Worm (Caenorhabditis elegans): Measurements from ENCODE around the gene F35E12.10.
A peak's percentile ranks its signal among the peaks of the same experiment; 100 is the strongest.

The F35E12.10 gene

DNA sequence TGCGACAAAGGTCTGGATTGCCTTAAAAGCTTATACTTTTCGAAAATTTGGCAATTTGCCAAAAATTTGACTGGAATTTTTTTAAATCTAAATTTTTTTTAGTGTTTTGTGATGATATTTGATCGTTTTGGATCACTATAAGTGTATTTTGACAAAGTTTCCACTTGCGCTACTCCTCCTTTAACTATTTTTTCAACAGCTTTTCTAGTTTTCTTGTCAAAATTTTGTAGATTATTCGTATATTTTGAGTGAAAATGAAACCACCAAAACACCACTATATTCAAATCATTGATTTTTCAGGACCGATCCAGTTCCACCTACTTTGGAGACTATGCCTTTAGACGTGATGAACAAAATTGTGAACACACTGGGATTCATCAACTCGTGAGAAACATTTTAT, 23.0 kb downstream of the F35E12.10 start, which contains the start of gene fbxa-181:
Gene fbxa-181 (plus strand): TSS at position 301 of the 400 bp plus-strand sequence.
- no peak for TF ChIP-seq nhr-77 (tag; optimal IDR thresholded peaks at IDR 0.05)

DNA sequence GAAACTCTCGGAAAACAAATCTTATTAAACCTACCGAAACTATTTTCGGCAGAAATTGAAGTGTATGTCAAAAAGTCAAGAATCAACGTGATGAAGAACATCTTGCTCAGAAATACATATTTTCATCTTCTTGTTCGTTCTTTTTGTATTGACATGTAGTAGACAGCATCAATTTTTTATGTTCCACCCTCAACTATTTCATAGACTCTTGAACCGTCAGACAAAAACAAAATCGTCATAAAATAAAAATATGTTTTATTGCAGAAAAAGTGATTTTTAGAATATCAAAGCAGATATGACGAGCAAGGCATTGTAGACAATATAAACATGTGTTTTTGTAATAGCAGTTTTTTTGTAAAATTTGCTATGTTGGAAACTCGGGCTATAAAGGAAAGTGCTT, 23.8 kb downstream of the F35E12.10 start, which contains the start of gene F35E12.2:
Gene F35E12.2 (minus strand): TSS at position 101 of the 400 bp plus-strand sequence.
- no peak for TF ChIP-seq ces-1 (GFP tag; optimal IDR thresholded peaks at IDR 0.05)
- no peak for TF ChIP-seq fos-1 (tag; optimal IDR thresholded peaks at IDR 0.05)
- no peak for TF ChIP-seq snpc-4 (tag; optimal IDR thresholded peaks at IDR 0.05)
- no peak for TF ChIP-seq tag-97 (GFP tag; IDR thresholded peaks at IDR 0.05)
- no peak for TF ChIP-seq T26A8.4 (GFP tag; IDR thresholded peaks at IDR 0.05)
- TF ChIP-seq D1046.2 (GFP tag; IDR thresholded peaks at IDR 0.05), result no peak
- no peak for TF ChIP-seq saeg-2 (GFP tag; IDR thresholded peaks at IDR 0.05)
- TF ChIP-seq ztf-7 (tag; optimal IDR thresholded peaks at IDR 0.05), result no peak
- TF ChIP-seq mxl-3 (GFP tag; optimal IDR thresholded peaks at IDR 0.05), result no peak
- no peak for TF ChIP-seq ceh-20 (GFP tag; IDR thresholded peaks at IDR 0.05)
- TF ChIP-seq mep-1 (tag; optimal IDR thresholded peaks at IDR 0.05), result no peak
- no peak for TF ChIP-seq dmd-9 (GFP tag; IDR thresholded peaks at IDR 0.05)
- TF ChIP-seq egl-43 (GFP tag; IDR thresholded peaks at IDR 0.05), result no peak
- TF ChIP-seq php-3 (GFP tag; IDR thresholded peaks at IDR 0.05), result no peak

DNA sequence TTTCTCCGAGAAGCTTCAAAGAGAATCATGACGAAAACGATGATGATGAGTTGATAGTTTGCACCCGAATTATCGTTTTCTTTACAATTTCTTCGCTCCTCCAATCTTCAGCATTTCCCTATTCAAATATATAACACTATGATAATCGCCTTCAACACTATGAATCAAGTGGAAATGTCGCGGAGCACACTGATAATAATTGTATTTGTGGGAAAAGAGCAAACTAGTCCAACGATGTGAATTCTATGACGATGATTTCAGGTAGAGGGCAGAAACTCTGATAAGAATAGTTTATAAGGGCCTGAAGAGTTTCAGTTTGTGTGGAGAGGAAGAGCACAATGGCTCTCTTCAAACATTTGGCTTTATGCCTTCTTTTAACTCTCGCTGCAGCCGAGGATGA, 32.0 kb downstream of the F35E12.10 start, which contains the start of gene T01D3.6:
Gene T01D3.6 (plus strand): TSS at position 294 of the 400 bp plus-strand sequence.
- peak in 1 of 2 experiments; percentile 95 for TF ChIP-seq unc-62 (GFP tag; optimal IDR thresholded peaks at IDR 0.05 in 1 of 2)
- TF ChIP-seq unc-62 (tag; optimal IDR thresholded peaks at IDR 0.05), result no peak
- no peak for TF ChIP-seq cey-2 (tag; optimal IDR thresholded peaks at IDR 0.05; ENCODE audit: borderline replicate concordance, insufficient read depth)
- TF ChIP-seq F49E8.2 (tag; optimal IDR thresholded peaks at IDR 0.05; ENCODE audit: borderline replicate concordance), result no peak
- TF ChIP-seq snpc-1.2 (GFP tag; IDR thresholded peaks at IDR 0.05), result no peak
- TF ChIP-seq ceh-82 (tag; optimal IDR thresholded peaks at IDR 0.05), result no peak
- TF ChIP-seq nhr-48 (tag; optimal IDR thresholded peaks at IDR 0.05), result no peak
- peak; percentile 52 for TF ChIP-seq nhr-28 (tag; optimal IDR thresholded peaks at IDR 0.05)
- TF ChIP-seq nhr-10 (tag; optimal IDR thresholded peaks at IDR 0.05), result no peak
- no peak for TF ChIP-seq unc-130 (GFP tag; optimal IDR thresholded peaks at IDR 0.05)
- TF ChIP-seq mes-2 (tag; optimal IDR thresholded peaks at IDR 0.05; ENCODE audit: poor library complexity, severe bottlenecking), result peak; percentile 24
- TF ChIP-seq dmd-6 (GFP tag; IDR thresholded peaks at IDR 0.05), result peak; percentile 64
- TF ChIP-seq hlh-11 (tag; optimal IDR thresholded peaks at IDR 0.05), result peak; percentile 52
- TF ChIP-seq F37D6.2 (tag; optimal IDR thresholded peaks at IDR 0.05), result no peak
- TF ChIP-seq daf-16 (GFP tag; optimal IDR thresholded peaks at IDR 0.05), result no peak
- peak; percentile 43 for TF ChIP-seq daf-16 (tag; optimal IDR thresholded peaks at IDR 0.05)
- peak; percentile 87 for TF ChIP-seq pqm-1 (tag; optimal IDR thresholded peaks at IDR 0.05)
- TF ChIP-seq nhr-6 (tag; optimal IDR thresholded peaks at IDR 0.05), result peak; percentile 90

DNA sequence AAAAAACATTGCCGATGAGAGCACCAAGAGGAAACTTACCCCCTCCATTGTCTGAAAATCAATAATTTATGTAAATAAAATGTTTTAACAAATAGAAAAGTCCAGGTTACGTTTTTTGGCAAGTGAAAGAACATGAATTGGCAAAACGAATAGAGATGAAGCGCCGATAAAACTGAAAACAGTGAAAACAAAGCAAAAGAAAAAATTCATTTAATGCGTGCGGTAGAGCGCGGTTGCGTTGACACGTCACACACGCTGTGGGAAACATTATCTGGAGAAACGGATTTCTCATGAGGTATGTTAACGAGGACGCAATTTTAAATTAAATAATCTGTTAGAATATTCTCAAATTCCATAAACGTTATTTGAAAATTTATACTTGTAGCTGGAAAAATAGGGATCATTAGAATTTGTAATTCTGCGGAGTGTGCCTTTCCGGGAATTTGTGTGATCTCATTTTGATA, 33.3 kb downstream of the F35E12.10 start, which contains the start of gene zipt-9:
Gene zipt-9 (minus strand): TSS at position 51 of the 464 bp plus-strand sequence.
- TF ChIP-seq nhr-10 (tag; optimal IDR thresholded peaks at IDR 0.05) (no peak), Y75B8A.6 (GFP tag; IDR thresholded peaks at IDR 0.05) (no peak), madf-9 (GFP tag; conservative IDR thresholded peaks at IDR 0.05) (peak; percentile 47; the same call in 1 of the 2 replicates), gei-8 (GFP tag; optimal IDR thresholded peaks at IDR 0.05) (no peak), php-3 (GFP tag; IDR thresholded peaks at IDR 0.05) (no peak), ceh-20 (GFP tag; IDR thresholded peaks at IDR 0.05) (0 out of 2 replicates have a peak, but pooled peaks have one; percentile 49), nhr-77 (tag; optimal IDR thresholded peaks at IDR 0.05) (peak; percentile 56), spr-1 (tag; optimal IDR thresholded peaks at IDR 0.05) (no peak), Y5F2A.4 (GFP tag; optimal IDR thresholded peaks at IDR 0.05) (no peak), dmd-8 (GFP tag; IDR thresholded peaks at IDR 0.05) (no peak), zfp-3 (GFP tag; conservative IDR thresholded peaks at IDR 0.05) (no peak), ztf-7 (tag; optimal IDR thresholded peaks at IDR 0.05) (no peak), ceh-62 (tag; optimal IDR thresholded peaks at IDR 0.05) (no peak), nhr-42 (GFP tag; IDR thresholded peaks at IDR 0.05) (no peak), ceh-32 (tag; optimal IDR thresholded peaks at IDR 0.05; ENCODE audit: poor library complexity) (no peak), nhr-28 (tag; optimal IDR thresholded peaks at IDR 0.05) (no peak), F44E2.7 (GFP tag; IDR thresholded peaks at IDR 0.05) (no peak), zip-11 (GFP tag; IDR thresholded peaks at IDR 0.05) (no peak), lim-7 (GFP tag; IDR thresholded peaks at IDR 0.05) (no peak), unc-130 (GFP tag; optimal IDR thresholded peaks at IDR 0.05) (peak; percentile 80), ceh-82 (tag; optimal IDR thresholded peaks at IDR 0.05) (no peak), hmg-1.1 (GFP tag; IDR thresholded peaks at IDR 0.05) (peak; percentile 62; the same call in 1 of the 2 replicates)

Measured in whole organism, L4 larva.